Fruit fly (Drosophila melanogaster) whole organism, adult: Measurements from ENCODE around the gene PIG-H.
A peak's percentile ranks its signal among the peaks of the same experiment; 100 is the strongest.

Source experiments
- CG11617 ChIP-seq: fragments of 200-800 bp; sonication (Bioruptor generic); optimal IDR thresholded peaks from 2 replicates; lab custom pipeline; 2017; ENCODE audit warnings: mild to moderate bottlenecking, missing biosample characterization, missing genetic modification reagents, missing genetic modification characterization
- CG12768 ChIP-seq: fragments of 200-800 bp; sonication (Bioruptor generic); optimal IDR thresholded peaks from 2 replicates; lab custom pipeline; 2017; ENCODE audit warnings: missing biosample characterization, missing genetic modification characterization, mild to moderate bottlenecking, moderate library complexity, missing genetic modification reagents
- CG14711 ChIP-seq: fragments of 200-800 bp; sonication (Bioruptor generic); optimal IDR thresholded peaks from 2 replicates; lab custom pipeline; 2018; ENCODE audit warnings: missing biosample characterization, mild to moderate bottlenecking, missing genetic modification characterization, moderate library complexity
- CG1620 ChIP-seq: fragments of 200-800 bp; sonication (Bioruptor generic); optimal IDR thresholded peaks from 2 replicates; lab custom pipeline; 2016; ENCODE audit warnings: missing biosample characterization, missing genetic modification characterization
- CG33017 ChIP-seq: fragments of 200-800 bp; sonication (Bioruptor generic); optimal IDR thresholded peaks from 2 replicates; lab custom pipeline; 2018; ENCODE audit warnings: missing biosample characterization, mild to moderate bottlenecking, missing genetic modification characterization, moderate library complexity
- CG5204 ChIP-seq: fragments of 200-800 bp; sonication (Bioruptor generic); optimal IDR thresholded peaks from 2 replicates; lab custom pipeline; 2016; ENCODE audit warnings: missing biosample characterization, missing genetic modification characterization
- CG7045 ChIP-seq: fragments of 200-800 bp; sonication (Bioruptor generic); optimal IDR thresholded peaks from 2 replicates; lab custom pipeline; 2017; ENCODE audit warnings: missing biosample characterization, mild to moderate bottlenecking, missing genetic modification characterization
- CG7101 ChIP-seq: fragments of 200-800 bp; sonication (Bioruptor generic); optimal IDR thresholded peaks from 2 replicates; lab custom pipeline; 2018; ENCODE audit warnings: missing biosample characterization, mild to moderate bottlenecking, missing genetic modification characterization, moderate library complexity
- Clk ChIP-seq: fragments of 200-800 bp; sonication (Bioruptor generic); optimal IDR thresholded peaks from 2 replicates; lab custom pipeline; 2017; ENCODE audit warnings: missing biosample characterization, missing genetic modification characterization
- Crg-1 ChIP-seq: fragments of 200-800 bp; sonication (Bioruptor generic); optimal IDR thresholded peaks from 2 replicates; lab custom pipeline; 2016; ENCODE audit warnings: missing biosample characterization, missing genetic modification characterization
- Hr96 ChIP-seq: fragments of 200-800 bp; sonication (Bioruptor generic); optimal IDR thresholded peaks from 2 replicates; lab custom pipeline; 2016; ENCODE audit warnings: missing biosample characterization, missing genetic modification characterization
- Mnt ChIP-seq: fragments of 200-800 bp; sonication (Bioruptor generic); optimal IDR thresholded peaks from 2 replicates; lab custom pipeline; 2016; ENCODE audit warnings: missing biosample characterization, mild to moderate bottlenecking, missing genetic modification characterization
- bab1 ChIP-seq: fragments of 200-800 bp; sonication (Bioruptor generic); optimal IDR thresholded peaks from 3 replicates; lab custom pipeline; 2019; ENCODE audit warnings: missing biosample characterization, mild to moderate bottlenecking, missing genetic modification characterization, moderate library complexity
- cic ChIP-seq: fragments of 200-800 bp; sonication (Bioruptor generic); optimal IDR thresholded peaks from 2 replicates; lab custom pipeline; 2017; ENCODE audit warnings: missing biosample characterization, mild to moderate bottlenecking, missing genetic modification characterization, moderate library complexity
- cnc ChIP-seq, 2 experiments: fragments of >200 bp; optimal IDR thresholded peaks; 2 replicates each; lab custom pipeline; 2017
- kay ChIP-seq: fragments of 200-800 bp; sonication (Bioruptor generic); peaks from one replicate; lab custom pipeline; 2016; ENCODE audit warnings: missing biosample characterization, missing genetic modification characterization, borderline replicate concordance
- ovo ChIP-seq: fragments of 200-800 bp; sonication (Bioruptor generic); optimal IDR thresholded peaks from 2 replicates; lab custom pipeline; 2016; ENCODE audit warnings: missing biosample characterization, missing genetic modification characterization
- pad ChIP-seq: fragments of 200-800 bp; sonication (Bioruptor generic); optimal IDR thresholded peaks from 3 replicates; lab custom pipeline; 2017; ENCODE audit warnings: missing biosample characterization, missing genetic modification characterization, mild to moderate bottlenecking, moderate library complexity, missing genetic modification reagents
- tj ChIP-seq: fragments of 200-800 bp; sonication (Bioruptor generic); optimal IDR thresholded peaks from 3 replicates; lab custom pipeline; 2017; ENCODE audit warnings: missing biosample characterization, mild to moderate bottlenecking, missing genetic modification characterization, moderate library complexity
- toe ChIP-seq: fragments of 200-800 bp; sonication (Bioruptor generic); optimal IDR thresholded peaks from 2 replicates; lab custom pipeline; 2016; ENCODE audit warnings: missing biosample characterization, missing genetic modification characterization

PIG-H gene

dm6 chr3R:7978379-7979009 lies 21.1 kb upstream of the PIG-H start, which contains the start of the genes CD98hc and Os-C:
TSS of gene CD98hc (minus strand) at chr3R:7978428.
TSS of gene Os-C (plus strand) at chr3R:7978959.
- TF ChIP-seq CG33017 (tag; lab: Kevin White, UChicago), result no peak
- TF ChIP-seq tj (GFP tag; lab: Kevin White, UChicago), result peak; percentile 95
- TF ChIP-seq Clk (GFP tag; lab: Kevin White, UChicago), result no peak
- TF ChIP-seq pad (GFP tag; lab: Kevin White, UChicago), result no peak
- no peak for TF ChIP-seq CG11617 (GFP tag; lab: Kevin White, UChicago)

- no peak for TF ChIP-seq CG11617 (GFP tag; lab: Kevin White, UChicago)
- no peak for TF ChIP-seq cnc (optimal IDR thresholded peaks at IDR 0.05; lab: Kevin White, UChicago)
- TF ChIP-seq kay, result no peak
- no peak for TF ChIP-seq ovo (GFP tag; lab: Kevin White, UChicago)
- no peak for TF ChIP-seq Mnt
- no peak for TF ChIP-seq pad (GFP tag; lab: Kevin White, UChicago)
- no peak for TF ChIP-seq cic
- TF ChIP-seq tj (GFP tag; lab: Kevin White, UChicago), result no peak
These were observed 19.4 kb upstream of the PIG-H start, which contains the start of gene Sfp84E for dm6 chr3R:7980222-7980621. TSS of gene Sfp84E (minus strand) at chr3R:7980322.

- TF ChIP-seq bab1 (GFP tag; lab: Kevin White, UChicago) (peak; percentile 52), kay (no peak), Crg-1 (no peak)
These were observed 18.2 kb upstream of the PIG-H start for dm6 chr3R:7981396-7981795.

- TF ChIP-seq CG33017 (tag; lab: Kevin White, UChicago) (no peak), kay (no peak), CG7045 (GFP tag; lab: Kevin White, UChicago) (no peak), Mnt (no peak), CG5204 (GFP tag; lab: Kevin White, UChicago) (no peak), CG14711 (no peak), Crg-1 (no peak), cic (no peak), cnc (optimal IDR thresholded peaks at IDR 0.05; lab: Kevin White, UChicago) (no peak), CG12768 (GFP tag; lab: Kevin White, UChicago) (no peak), pad (GFP tag; lab: Kevin White, UChicago) (no peak), tj (GFP tag; lab: Kevin White, UChicago) (no peak), CG1620 (GFP tag; lab: Kevin White, UChicago) (no peak), bab1 (GFP tag; lab: Kevin White, UChicago) (no peak)
These were observed 9.4 kb upstream of the PIG-H start for dm6 chr3R:7990257-7990656.

- TF ChIP-seq Clk (GFP tag; lab: Kevin White, UChicago), result no peak
- TF ChIP-seq cic, result no peak
- TF ChIP-seq Crg-1, result no peak
- TF ChIP-seq Mnt, result no peak
- TF ChIP-seq cnc (optimal IDR thresholded peaks at IDR 0.05; lab: Kevin White, UChicago), result no peak
- no peak for TF ChIP-seq CG11617 (GFP tag; lab: Kevin White, UChicago)
- TF ChIP-seq Hr96 (GFP tag; lab: Kevin White, UChicago), result no peak
These were observed 8.7 kb upstream of the PIG-H start for dm6 chr3R:7990799-7991423.

dm6 chr3R:7991446-7991845 lies 8.2 kb upstream of the PIG-H start:
- TF ChIP-seq Crg-1, result no peak
- no peak for TF ChIP-seq pad (GFP tag; lab: Kevin White, UChicago)
- no peak for TF ChIP-seq CG11617 (GFP tag; lab: Kevin White, UChicago)
- no peak for TF ChIP-seq CG1620 (GFP tag; lab: Kevin White, UChicago)
- TF ChIP-seq Clk (GFP tag; lab: Kevin White, UChicago), result no peak
- TF ChIP-seq tj (GFP tag; lab: Kevin White, UChicago), result no peak
- TF ChIP-seq CG7101, result no peak
- no peak for TF ChIP-seq ovo (GFP tag; lab: Kevin White, UChicago)
- TF ChIP-seq Hr96 (GFP tag; lab: Kevin White, UChicago), result no peak
- TF ChIP-seq bab1 (GFP tag; lab: Kevin White, UChicago), result no peak
- no peak for TF ChIP-seq CG5204 (GFP tag; lab: Kevin White, UChicago)
- no peak for TF ChIP-seq Mnt
- TF ChIP-seq cic, result no peak
- no peak for TF ChIP-seq CG33017 (tag; lab: Kevin White, UChicago)
- TF ChIP-seq toe (GFP tag; lab: Kevin White, UChicago), result no peak
- no peak for TF ChIP-seq kay
- no peak for TF ChIP-seq CG7045 (GFP tag; lab: Kevin White, UChicago)
- no peak for TF ChIP-seq CG14711

dm6 chr3R:7992100-7992499 lies 7.5 kb upstream of the PIG-H start:
- TF ChIP-seq Hr96 (GFP tag; lab: Kevin White, UChicago) (no peak), CG14711 (no peak)
